Worm (Caenorhabditis elegans) whole organism, L1 larva: ENCODE data around the gene R13A5.7.

ENCODE experiments used
- C04F5.9 ChIP-seq: sonication (generic microtip); optimal IDR thresholded peaks from 2 replicates; lab custom pipeline; 2016; ENCODE audit warnings: missing genetic modification characterization, missing compliant biosample characterization
- F16B12.6 ChIP-seq: fragments of 150-350 bp; optimal IDR thresholded peaks from 2 replicates; lab custom pipeline; 2014; ENCODE audit warnings: missing biosample characterization, missing genetic modification characterization
- aha-1 ChIP-seq: fragments of 150-350 bp; optimal IDR thresholded peaks from 2 replicates; lab custom pipeline; 2014; ENCODE audit warnings: missing biosample characterization, missing genetic modification characterization
- ama-1 ChIP-seq: fragments of 150-350 bp; optimal IDR thresholded peaks from 2 replicates; lab custom pipeline; 2014
- blmp-1 ChIP-seq: fragments of 150-350 bp; optimal IDR thresholded peaks from 2 replicates; lab custom pipeline; 2014; ENCODE audit warnings: missing biosample characterization, missing genetic modification characterization
- dpl-1 ChIP-seq, 3 experiments: fragments of 150-350 bp in 2 of 3; sonication (generic microtip) in 1 of 3; optimal IDR thresholded peaks; 2 replicates each; lab custom pipeline; 2014 to 2017; ENCODE audit warnings: missing biosample characterization in 3 of 3, missing genetic modification characterization in 3 of 3, missing genetic modification reagents in 3 of 3
- dsc-1 ChIP-seq: sonication (generic microtip); optimal IDR thresholded peaks from 2 replicates; lab custom pipeline; 2016; ENCODE audit warnings: mild to moderate bottlenecking, missing genetic modification characterization, missing compliant biosample characterization
- efl-1 ChIP-seq, 4 experiments: fragments of 150-350 bp; optimal IDR thresholded peaks in 3 of 4; peaks in 1 of 4; 1 replicate in 1 of 4; 2 replicates in 3 of 4; lab custom pipeline; 2014; ENCODE audit warnings: missing biosample characterization in 2 of 4, missing genetic modification characterization in 2 of 4, missing genetic modification reagents in 2 of 4
- egl-27 ChIP-seq, 2 experiments: fragments of 150-350 bp in 1 of 2; sonication (generic microtip); optimal IDR thresholded peaks; 3 replicates each; lab custom pipeline; 2017 to 2018; ENCODE audit warnings: missing biosample characterization in 2 of 2, missing genetic modification characterization in 2 of 2, missing genetic modification reagents in 2 of 2
- ets-5 ChIP-seq: fragments of 200-800 bp; sonication (Bioruptor generic); IDR thresholded peaks from 2 replicates; pipeline ENCODE4 v1.3.6; 2022; ENCODE audit warnings: missing genetic modification characterization, missing compliant biosample characterization
- fkh-4 ChIP-seq: sonication (generic microtip); optimal IDR thresholded peaks from 2 replicates; lab custom pipeline; 2016; ENCODE audit warnings: missing compliant biosample characterization, missing genetic modification characterization, borderline replicate concordance
- hpl-2 ChIP-seq: fragments of 150-350 bp; optimal IDR thresholded peaks from 2 replicates; lab custom pipeline; 2014; ENCODE audit warnings: missing biosample characterization, missing genetic modification reagents, missing genetic modification characterization
- lin-13 ChIP-seq: fragments of 150-350 bp; optimal IDR thresholded peaks from 2 replicates; lab custom pipeline; 2014; ENCODE audit warnings: missing biosample characterization, missing genetic modification reagents, missing genetic modification characterization
- lin-14 ChIP-seq: fragments of 200-800 bp; sonication (Bioruptor generic); optimal IDR thresholded peaks from 2 replicates; lab custom pipeline; 2018; ENCODE audit warnings: mild to moderate bottlenecking, missing genetic modification characterization, moderate library complexity, missing compliant biosample characterization
- lin-35 ChIP-seq, 2 experiments: fragments of 150-350 bp; optimal IDR thresholded peaks; 2 replicates each; lab custom pipeline; 2014; ENCODE audit warnings: missing biosample characterization in 2 of 2, missing genetic modification characterization in 2 of 2, missing genetic modification reagents in 2 of 2
- lir-3 ChIP-seq: sonication (generic microtip); optimal IDR thresholded peaks from 2 replicates; lab custom pipeline; 2016; ENCODE audit warnings: mild to moderate bottlenecking, missing genetic modification characterization, moderate library complexity, missing compliant biosample characterization; ENCODE audit not compliant: poor library complexity
- lsy-2 ChIP-seq, 2 experiments: fragments of 150-350 bp; optimal IDR thresholded peaks; 2 replicates each; lab custom pipeline; 2014; ENCODE audit warnings: missing biosample characterization in 2 of 2, missing genetic modification characterization in 2 of 2
- mab-9 ChIP-seq: fragments of 200-800 bp; sonication (Bioruptor generic); IDR thresholded peaks from 2 replicates; pipeline ENCODE4 v1.3.6; 2022; ENCODE audit warnings: missing genetic modification reagents, missing genetic modification characterization, missing compliant biosample characterization
- mef-2 ChIP-seq: fragments of 150-350 bp; optimal IDR thresholded peaks from 2 replicates; lab custom pipeline; 2014; ENCODE audit warnings: missing biosample characterization, missing genetic modification characterization
- mep-1 ChIP-seq: fragments of 150-350 bp; optimal IDR thresholded peaks from 2 replicates; lab custom pipeline; 2014; ENCODE audit warnings: missing biosample characterization, missing genetic modification characterization
- nhr-11 ChIP-seq: fragments of 150-350 bp; optimal IDR thresholded peaks from 2 replicates; lab custom pipeline; 2014; ENCODE audit warnings: missing biosample characterization, missing genetic modification characterization
- nhr-12 ChIP-seq: sonication (generic microtip); optimal IDR thresholded peaks from 2 replicates; lab custom pipeline; 2017; ENCODE audit warnings: missing biosample characterization, missing genetic modification characterization
- nhr-19 ChIP-seq: fragments of 200-800 bp; sonication (Bioruptor generic); conservative IDR thresholded peaks from 2 replicates; pipeline ENCODE4 v1.3.6; 2022; ENCODE audit warnings: missing genetic modification characterization, missing compliant biosample characterization
- nhr-20 ChIP-seq: sonication (generic microtip); optimal IDR thresholded peaks from 2 replicates; lab custom pipeline; 2016; ENCODE audit warnings: mild to moderate bottlenecking, missing genetic modification characterization, missing compliant biosample characterization
- nhr-237 ChIP-seq: fragments of 150-350 bp; optimal IDR thresholded peaks from 2 replicates; lab custom pipeline; 2014; ENCODE audit warnings: missing biosample characterization, missing genetic modification characterization
- nhr-28 ChIP-seq: fragments of 150-350 bp; optimal IDR thresholded peaks from 2 replicates; lab custom pipeline; 2014; ENCODE audit warnings: missing biosample characterization, missing genetic modification characterization
- nhr-71 ChIP-seq: sonication (generic microtip); optimal IDR thresholded peaks from 2 replicates; lab custom pipeline; 2016; ENCODE audit warnings: mild to moderate bottlenecking, missing genetic modification characterization, moderate library complexity, missing compliant biosample characterization
- nhr-77 ChIP-seq: fragments of 150-350 bp; optimal IDR thresholded peaks from 2 replicates; lab custom pipeline; 2014; ENCODE audit warnings: missing biosample characterization, missing genetic modification characterization
- nhr-84 ChIP-seq: sonication (generic microtip); optimal IDR thresholded peaks from 2 replicates; lab custom pipeline; 2017; ENCODE audit warnings: missing biosample characterization, missing genetic modification characterization
- nhr-85 ChIP-seq: sonication (generic microtip); peaks from one replicate; lab custom pipeline; 2016; ENCODE audit warnings: missing genetic modification characterization, inconsistent platforms, missing compliant biosample characterization
- nhr-90 ChIP-seq: sonication (generic microtip); optimal IDR thresholded peaks from 2 replicates; lab custom pipeline; 2016; ENCODE audit warnings: mild to moderate bottlenecking, missing genetic modification characterization, missing compliant biosample characterization; ENCODE audit not compliant: poor library complexity
- rnt-1 ChIP-seq: sonication (generic microtip); optimal IDR thresholded peaks from 2 replicates; lab custom pipeline; 2016; ENCODE audit warnings: mild to moderate bottlenecking, missing genetic modification characterization, moderate library complexity, missing compliant biosample characterization
- skn-1 ChIP-seq: fragments of 150-350 bp; optimal IDR thresholded peaks from 2 replicates; lab custom pipeline; 2014; ENCODE audit warnings: missing biosample characterization, missing genetic modification characterization
- snpc-4 ChIP-seq: fragments of 150-350 bp; optimal IDR thresholded peaks from 2 replicates; lab custom pipeline; 2014; ENCODE audit warnings: missing biosample characterization, missing genetic modification characterization
- snu-23 ChIP-seq: sonication (generic microtip); optimal IDR thresholded peaks from 2 replicates; lab custom pipeline; 2016; ENCODE audit warnings: missing genetic modification characterization, missing compliant biosample characterization
- sptf-1 ChIP-seq: fragments of 150-350 bp; optimal IDR thresholded peaks from 2 replicates; lab custom pipeline; 2014; ENCODE audit warnings: missing biosample characterization, missing genetic modification characterization
- swsn-7 ChIP-seq: sonication (generic microtip); optimal IDR thresholded peaks from 2 replicates; lab custom pipeline; 2016; ENCODE audit warnings: missing genetic modification characterization, missing compliant biosample characterization
- tbx-2 ChIP-seq: sonication (generic microtip); optimal IDR thresholded peaks from 2 replicates; lab custom pipeline; 2016; ENCODE audit warnings: missing genetic modification characterization, missing compliant biosample characterization
- unc-130 ChIP-seq: fragments of 150-350 bp; optimal IDR thresholded peaks from 2 replicates; lab custom pipeline; 2017; ENCODE audit warnings: missing biosample characterization, missing genetic modification characterization, inconsistent platforms
- unc-98 ChIP-seq: fragments of 200-800 bp; sonication (Bioruptor generic); IDR thresholded peaks from 2 replicates; pipeline ENCODE4 v1.3.6; 2022; ENCODE audit warnings: missing genetic modification characterization, missing compliant biosample characterization
- xbp-1 ChIP-seq: sonication (generic microtip); optimal IDR thresholded peaks from 2 replicates; lab custom pipeline; 2016; ENCODE audit warnings: missing genetic modification characterization, missing compliant biosample characterization
- zag-1 ChIP-seq: fragments of 150-350 bp; optimal IDR thresholded peaks from 2 replicates; lab custom pipeline; 2014; ENCODE audit warnings: missing biosample characterization, missing genetic modification characterization
- ztf-11 ChIP-seq, 2 experiments: sonication (generic microtip); optimal IDR thresholded peaks; 2 replicates each; lab custom pipeline; 2016 to 2017; ENCODE audit warnings: missing genetic modification characterization in 2 of 2, missing biosample characterization in 1 of 2, missing compliant biosample characterization in 1 of 2

R13A5.7 gene

ce11 chrIII:7536559-7536958 is 33.4 kb downstream of the R13A5.7 start, which contains the start of gene lin-39 (continued):
- TF ChIP-seq nhr-77 (tag; lab: Kevin White, UChicago) (no peak), lin-14 (GFP tag; lab: Kevin White, UChicago) (peak; percentile 68), zag-1 (no peak), nhr-71 (tag; lab: Kevin White, UChicago) (peak; percentile 11), egl-27 (tag; optimal IDR thresholded peaks at IDR 0.05; lab: Kevin White, UChicago) (no peak), nhr-11 (no peak), swsn-7 (tag; lab: Kevin White, UChicago) (no peak), efl-1 (optimal IDR thresholded peaks at IDR 0.05; lab: Kevin White, UChicago) (no peak), efl-1 (GFP tag; optimal IDR thresholded peaks at IDR 0.05 in 1 of 2; lab: Kevin White, UChicago) (no peak), tbx-2 (tag; lab: Kevin White, UChicago) (no peak), aha-1 (tag; lab: Kevin White, UChicago) (no peak), C04F5.9 (tag; lab: Kevin White, UChicago) (no peak)

- TF ChIP-seq mef-2 (no peak), ama-1 (no peak), rnt-1 (tag; lab: Kevin White, UChicago) (peak; percentile 11), zag-1 (no peak), nhr-20 (tag; lab: Kevin White, UChicago) (no peak), lin-35 (GFP tag; optimal IDR thresholded peaks at IDR 0.05; lab: Kevin White, UChicago) (no peak)
- TF ChIP-seq, all 84 proteins: peak for 1
These were observed 34.6 kb downstream of the R13A5.7 start for ce11 chrIII:7535347-7535746.

ce11 chrIII:7534648-7535047 is 35.3 kb downstream of the R13A5.7 start:
- TF ChIP-seq snpc-4 (tag; lab: Kevin White, UChicago), result no peak
- peak; percentile 77 for TF ChIP-seq tbx-2 (tag; lab: Kevin White, UChicago)
- TF ChIP-seq xbp-1 (tag; lab: Kevin White, UChicago), result peak; percentile 34
- TF ChIP-seq lsy-2 (tag; optimal IDR thresholded peaks at IDR 0.05; lab: Kevin White, UChicago), result peak; percentile 65 to 81
- TF ChIP-seq lin-14 (GFP tag; lab: Kevin White, UChicago), result peak; percentile 85
- no peak for TF ChIP-seq unc-130 (tag; lab: Kevin White, UChicago)
- TF ChIP-seq nhr-90 (tag; lab: Kevin White, UChicago), result peak; percentile 16
- TF ChIP-seq unc-98 (GFP tag; lab: Robert Waterston, UW), result no peak
- peak; percentile 45 for TF ChIP-seq mep-1 (tag; lab: Kevin White, UChicago)
- peak; percentile 51 for TF ChIP-seq nhr-19 (GFP tag; lab: Robert Waterston, UW)
- peak; percentile 44 for TF ChIP-seq nhr-20 (tag; lab: Kevin White, UChicago)
- peak; percentile 70 for TF ChIP-seq rnt-1 (tag; lab: Kevin White, UChicago)
- peak; percentile 89 for TF ChIP-seq nhr-85 (tag; lab: Kevin White, UChicago)
- TF ChIP-seq lir-3 (tag; lab: Kevin White, UChicago), result no peak
- TF ChIP-seq ztf-11 (tag; optimal IDR thresholded peaks at IDR 0.05; lab: Kevin White, UChicago), result peak in 1 of 2 experiments; percentile 62
- TF ChIP-seq swsn-7 (tag; lab: Kevin White, UChicago), result peak; percentile 31
- peak; percentile 89 for TF ChIP-seq blmp-1
- TF ChIP-seq nhr-71 (tag; lab: Kevin White, UChicago), result peak; percentile 76
- peak; percentile 44 for TF ChIP-seq snu-23 (GFP tag; lab: Kevin White, UChicago)

- TF ChIP-seq sptf-1, result no peak
- TF ChIP-seq lsy-2 (tag; optimal IDR thresholded peaks at IDR 0.05; lab: Kevin White, UChicago), result peak in 1 of 2 experiments; percentile 8
- TF ChIP-seq blmp-1, result peak; percentile 13
These were observed 36.9 kb downstream of the R13A5.7 start for ce11 chrIII:7533012-7533411.

- TF ChIP-seq snpc-4 (tag; lab: Kevin White, UChicago), result no peak
- TF ChIP-seq zag-1, result no peak
- TF ChIP-seq fkh-4, result no peak
- TF ChIP-seq nhr-12 (tag; lab: Kevin White, UChicago), result no peak
- TF ChIP-seq lin-13 (GFP tag; lab: Kevin White, UChicago), result no peak
- TF ChIP-seq egl-27 (tag; optimal IDR thresholded peaks at IDR 0.05; lab: Kevin White, UChicago), result no peak
- TF ChIP-seq dsc-1, result no peak
- TF ChIP-seq F16B12.6 (tag; lab: Kevin White, UChicago), result no peak
- no peak for TF ChIP-seq nhr-28 (tag; lab: Kevin White, UChicago)
- no peak for TF ChIP-seq nhr-237 (tag; lab: Kevin White, UChicago)
- TF ChIP-seq hpl-2, result no peak
- no peak for TF ChIP-seq dpl-1 (GFP tag; optimal IDR thresholded peaks at IDR 0.05; lab: Kevin White, UChicago)
- TF ChIP-seq lin-35 (GFP tag; optimal IDR thresholded peaks at IDR 0.05; lab: Kevin White, UChicago), result no peak
- TF ChIP-seq ets-5, result no peak
- no peak for TF ChIP-seq mab-9 (GFP tag; lab: Robert Waterston, UW)
- no peak for TF ChIP-seq skn-1 (tag; lab: Kevin White, UChicago)
- TF ChIP-seq nhr-84, result no peak
These were observed 38.5 kb downstream of the R13A5.7 start for ce11 chrIII:7531385-7531784.
